Fruit fly (Drosophila melanogaster) whole organism, embryonic: ENCODE results near the gene CG9444.

Experiments used
- CG12219 ChIP-seq: fragments of 200-800 bp; sonication (Bioruptor generic); optimal IDR thresholded peaks from 3 replicates; lab custom pipeline; 2018; ENCODE audit warnings: missing biosample characterization, mild to moderate bottlenecking, missing genetic modification characterization
- CG30020 ChIP-seq: fragments of 200-800 bp; optimal IDR thresholded peaks from 2 replicates; lab custom pipeline; 2019; ENCODE audit warnings: missing biosample characterization, mild to moderate bottlenecking, missing genetic modification characterization, moderate library complexity
- CG3847 ChIP-seq: fragments of 200-800 bp; sonication (Bioruptor generic); IDR thresholded peaks from 2 replicates; pipeline ENCODE4 v1.3.6; 2022; ENCODE audit warnings: missing biosample characterization, missing genetic modification characterization
- CG7556 ChIP-seq: fragments of 200-800 bp; sonication (Bioruptor generic); optimal IDR thresholded peaks from 2 replicates; lab custom pipeline; 2017; ENCODE audit warnings: missing biosample characterization, mild to moderate bottlenecking, missing genetic modification characterization
- dm ChIP-seq: fragments of 200-800 bp; sonication (Bioruptor generic); optimal IDR thresholded peaks from 3 replicates; lab custom pipeline; 2016; ENCODE audit warnings: missing biosample characterization, missing genetic modification characterization
- sr ChIP-seq: fragments of 200-800 bp; sonication (Bioruptor generic); IDR thresholded peaks from 3 replicates; pipeline ENCODE4 v1.3.6; 2022; ENCODE audit warnings: missing biosample characterization, missing genetic modification characterization

- TF ChIP-seq CG7556 (GFP tag; lab: Kevin White, UChicago) = no peak
- no peak for TF ChIP-seq dm (GFP tag; lab: Kevin White, UChicago)
- TF ChIP-seq CG3847 (GFP tag; lab: Robert Waterston, UW) = no peak
- no peak for TF ChIP-seq sr (GFP tag; lab: Robert Waterston, UW)
- TF ChIP-seq CG12219 = no peak
- peak; percentile 62 for TF ChIP-seq CG30020
Measured at dm6 chr3R:9730784-9731183, 46.7 kb upstream of the CG9444 start, which contains the start of gene FoxP.
